Fruit fly (Drosophila melanogaster) whole organism, embryonic: ENCODE results near the gene CG4820.

Experiments used
- BEAF-32 ChIP-seq: fragments of 200-800 bp; sonication (Bioruptor generic); optimal IDR thresholded peaks from 3 replicates; lab custom pipeline; 2017; ENCODE audit warnings: missing biosample characterization, missing genetic modification characterization, mild to moderate bottlenecking, moderate library complexity, missing genetic modification reagents
- BtbVII ChIP-seq: fragments of 200-800 bp; sonication (Bioruptor generic); optimal IDR thresholded peaks from 3 replicates; lab custom pipeline; 2017; ENCODE audit warnings: missing biosample characterization, mild to moderate bottlenecking, missing genetic modification characterization
- CG10366 ChIP-seq: fragments of 200-800 bp; sonication (Bioruptor generic); IDR thresholded peaks from 2 replicates; pipeline ENCODE4 v1.3.6; 2022; ENCODE audit warnings: missing biosample characterization, missing genetic modification characterization
- CG10431 ChIP-seq: fragments of 200-800 bp; sonication (Bioruptor generic); optimal IDR thresholded peaks from 3 replicates; lab custom pipeline; 2018; ENCODE audit warnings: missing biosample characterization, mild to moderate bottlenecking, missing genetic modification characterization
- CG12155 ChIP-seq: fragments of 200-800 bp; sonication (Bioruptor generic); optimal IDR thresholded peaks from 3 replicates; lab custom pipeline; 2016; ENCODE audit warnings: missing biosample characterization, missing genetic modification characterization
- CG17612 ChIP-seq: fragments of 200-800 bp; sonication (Bioruptor generic); IDR thresholded peaks from 2 replicates; pipeline ENCODE4 v1.3.6; 2022; ENCODE audit warnings: missing biosample characterization, missing genetic modification characterization
- CG2116 ChIP-seq: fragments of 200-800 bp; sonication (Bioruptor generic); optimal IDR thresholded peaks from 3 replicates; lab custom pipeline; 2018; ENCODE audit warnings: missing biosample characterization, mild to moderate bottlenecking, missing genetic modification characterization
- CG30020 ChIP-seq: fragments of 200-800 bp; optimal IDR thresholded peaks from 2 replicates; lab custom pipeline; 2019; ENCODE audit warnings: missing biosample characterization, mild to moderate bottlenecking, missing genetic modification characterization, moderate library complexity
- CG30431 ChIP-seq: fragments of 200-800 bp; sonication (Bioruptor generic); optimal IDR thresholded peaks from 2 replicates; lab custom pipeline; 2017; ENCODE audit warnings: missing biosample characterization, missing genetic modification characterization
- CG31388 ChIP-seq: fragments of 200-800 bp; sonication (Bioruptor generic); optimal IDR thresholded peaks from 2 replicates; lab custom pipeline; 2016; ENCODE audit warnings: missing biosample characterization, missing genetic modification characterization
- CG4404 ChIP-seq: fragments of 200-800 bp; sonication (Bioruptor generic); IDR thresholded peaks from 2 replicates; pipeline ENCODE4 v1.3.6; 2022; ENCODE audit warnings: missing biosample characterization, missing genetic modification characterization
- CG6654 ChIP-seq: fragments of 200-800 bp; sonication (Bioruptor generic); optimal IDR thresholded peaks from 2 replicates; lab custom pipeline; 2017; ENCODE audit warnings: missing biosample characterization, mild to moderate bottlenecking, missing genetic modification characterization
- CG7372 ChIP-seq: fragments of 200-800 bp; sonication (Bioruptor generic); IDR thresholded peaks from 2 replicates; pipeline ENCODE4 v1.3.6; 2022; ENCODE audit warnings: missing biosample characterization, missing genetic modification characterization
- CG8290 ChIP-seq, 3 experiments: fragments of 200-800 bp; sonication (Bioruptor generic); optimal IDR thresholded peaks; 2 replicates each; lab custom pipeline; 2016 to 2019; ENCODE audit warnings: missing biosample characterization in 3 of 3, missing genetic modification characterization in 3 of 3, mild to moderate bottlenecking in 2 of 3, moderate library complexity in 1 of 3
- CG9215 ChIP-seq: fragments of 200-800 bp; sonication (Bioruptor generic); IDR thresholded peaks from 2 replicates; pipeline ENCODE4 v1.3.6; 2022; ENCODE audit warnings: missing biosample characterization, missing genetic modification characterization
- CG9727 ChIP-seq: fragments of 200-800 bp; sonication (Bioruptor generic); optimal IDR thresholded peaks from 3 replicates; lab custom pipeline; 2017; ENCODE audit warnings: missing biosample characterization, mild to moderate bottlenecking, missing genetic modification characterization
- CHES-1-like ChIP-seq: fragments of 200-800 bp; sonication (Bioruptor generic); optimal IDR thresholded peaks from 2 replicates; lab custom pipeline; 2016; ENCODE audit warnings: missing biosample characterization, missing genetic modification characterization
- Drgx ChIP-seq: fragments of 200-800 bp; sonication (Bioruptor generic); IDR thresholded peaks from 2 replicates; pipeline ENCODE4 v1.3.6; 2022; ENCODE audit warnings: missing biosample characterization, missing genetic modification characterization
- H15 ChIP-seq: fragments of 200-800 bp; sonication (Bioruptor generic); IDR thresholded peaks from 3 replicates; pipeline ENCODE4 v1.3.6; 2022; ENCODE audit warnings: missing biosample characterization, missing genetic modification characterization
- MESR4 ChIP-seq: fragments of 200-800 bp; sonication (Bioruptor generic); optimal IDR thresholded peaks from 2 replicates; lab custom pipeline; 2018; ENCODE audit warnings: missing biosample characterization, mild to moderate bottlenecking, missing genetic modification characterization, moderate library complexity
- Med ChIP-seq: fragments of 200-800 bp; sonication (Bioruptor generic); peaks from one replicate; lab custom pipeline; 2016; ENCODE audit warnings: missing biosample characterization, missing genetic modification characterization, mild to moderate bottlenecking, inconsistent platforms, moderate library complexity
- Ravus ChIP-seq: fragments of 200-800 bp; sonication (Bioruptor generic); IDR thresholded peaks from 2 replicates; pipeline ENCODE4 v1.3.6; 2022; ENCODE audit warnings: missing biosample characterization, missing genetic modification characterization
- Spps ChIP-seq: fragments of 200-800 bp; sonication (Bioruptor generic); optimal IDR thresholded peaks from 2 replicates; lab custom pipeline; 2018; ENCODE audit warnings: missing biosample characterization, mild to moderate bottlenecking, missing genetic modification characterization
- Xbp1 ChIP-seq: fragments of 200-800 bp; sonication (Bioruptor generic); optimal IDR thresholded peaks from 3 replicates; lab custom pipeline; 2016; ENCODE audit warnings: missing biosample characterization, mild to moderate bottlenecking, missing genetic modification characterization
- ab ChIP-seq: fragments of 200-800 bp; sonication (Bioruptor generic); optimal IDR thresholded peaks from 2 replicates; lab custom pipeline; 2016; ENCODE audit warnings: missing biosample characterization, missing genetic modification characterization
- ara ChIP-seq: fragments of 200-800 bp; sonication (Bioruptor generic); IDR thresholded peaks from 2 replicates; pipeline ENCODE4 v1.3.6; 2022; ENCODE audit warnings: missing biosample characterization, missing genetic modification characterization
- ash1 ChIP-seq: fragments of 200-800 bp; sonication (Bioruptor generic); optimal IDR thresholded peaks from 2 replicates; lab custom pipeline; 2018; ENCODE audit warnings: missing biosample characterization, mild to moderate bottlenecking, missing genetic modification characterization
- az2 ChIP-seq: fragments of 200-800 bp; sonication (Bioruptor generic); optimal IDR thresholded peaks from 3 replicates; lab custom pipeline; 2016; ENCODE audit warnings: missing biosample characterization, missing genetic modification characterization
- bsh ChIP-seq, 2 experiments: fragments of 200-800 bp; sonication (Bioruptor generic); optimal IDR thresholded peaks; 2 replicates each; lab custom pipeline; 2017 to 2018; ENCODE audit warnings: mild to moderate bottlenecking in 2 of 2, missing biosample characterization in 2 of 2, missing genetic modification characterization in 2 of 2, moderate library complexity in 1 of 2
- dan ChIP-seq: fragments of 200-800 bp; sonication (Bioruptor generic); IDR thresholded peaks from 2 replicates; pipeline ENCODE4 v1.3.6; 2022; ENCODE audit warnings: missing biosample characterization, missing genetic modification characterization
- danr ChIP-seq: fragments of 200-800 bp; sonication (Bioruptor generic); IDR thresholded peaks from 2 replicates; pipeline ENCODE4 v1.3.6; 2022; ENCODE audit warnings: missing biosample characterization, missing genetic modification characterization
- dm ChIP-seq: fragments of 200-800 bp; sonication (Bioruptor generic); optimal IDR thresholded peaks from 3 replicates; lab custom pipeline; 2016; ENCODE audit warnings: missing biosample characterization, missing genetic modification characterization
- dpn ChIP-seq, 2 experiments: fragments of 200-800 bp; sonication (Bioruptor generic); optimal IDR thresholded peaks; 3 replicates each; lab custom pipeline; 2016; ENCODE audit warnings: missing biosample characterization in 2 of 2, missing genetic modification characterization in 2 of 2
- exex ChIP-seq: fragments of 200-800 bp; sonication (Bioruptor generic); optimal IDR thresholded peaks from 4 replicates; lab custom pipeline; 2018; ENCODE audit warnings: missing biosample characterization, mild to moderate bottlenecking, missing genetic modification characterization, moderate library complexity
- fd64A ChIP-seq: fragments of 200-800 bp; sonication (Bioruptor generic); optimal IDR thresholded peaks from 3 replicates; lab custom pipeline; 2018; ENCODE audit warnings: missing biosample characterization, mild to moderate bottlenecking, missing genetic modification characterization
- fru ChIP-seq: fragments of >200 bp; optimal IDR thresholded peaks from 2 replicates; lab custom pipeline; 2017
- insv ChIP-seq, 2 experiments: fragments of 200-800 bp; sonication (Bioruptor generic); optimal IDR thresholded peaks; 3 replicates each; lab custom pipeline; 2016 to 2018; ENCODE audit warnings: missing biosample characterization in 2 of 2, missing genetic modification characterization in 2 of 2
- kah ChIP-seq: fragments of 200-800 bp; sonication (Bioruptor generic); optimal IDR thresholded peaks from 2 replicates; lab custom pipeline; 2018; ENCODE audit warnings: missing biosample characterization, mild to moderate bottlenecking, missing genetic modification characterization
- lbe ChIP-seq: fragments of 200-800 bp; sonication (Bioruptor generic); optimal IDR thresholded peaks from 2 replicates; lab custom pipeline; 2016; ENCODE audit warnings: missing biosample characterization, mild to moderate bottlenecking, missing genetic modification characterization
- mam ChIP-seq: fragments of 200-800 bp; sonication (Bioruptor generic); optimal IDR thresholded peaks from 3 replicates; lab custom pipeline; 2016; ENCODE audit warnings: missing biosample characterization, missing genetic modification characterization
- nerfin-2 ChIP-seq: fragments of 200-800 bp; sonication (Bioruptor generic); IDR thresholded peaks from 2 replicates; pipeline ENCODE4 v1.3.6; 2022; ENCODE audit warnings: missing biosample characterization, missing genetic modification characterization; ENCODE audit not compliant: partially characterized antibody
- nom ChIP-seq: fragments of 200-800 bp; sonication (Bioruptor generic); optimal IDR thresholded peaks from 2 replicates; lab custom pipeline; 2017; ENCODE audit warnings: missing biosample characterization, missing genetic modification characterization, mild to moderate bottlenecking, moderate library complexity, missing genetic modification reagents
- org-1 ChIP-seq: fragments of 200-800 bp; sonication (Bioruptor generic); optimal IDR thresholded peaks from 2 replicates; lab custom pipeline; 2017; ENCODE audit warnings: missing biosample characterization, missing genetic modification characterization
- pb ChIP-seq: fragments of 200-800 bp; sonication (Bioruptor generic); optimal IDR thresholded peaks from 3 replicates; lab custom pipeline; 2016; ENCODE audit warnings: missing biosample characterization, missing genetic modification characterization
- pita ChIP-seq: fragments of 200-800 bp; sonication (Bioruptor generic); optimal IDR thresholded peaks from 2 replicates; lab custom pipeline; 2017; ENCODE audit warnings: missing biosample characterization, mild to moderate bottlenecking, missing genetic modification characterization
- pnt ChIP-seq: fragments of 200-800 bp; sonication (Bioruptor generic); optimal IDR thresholded peaks from 3 replicates; lab custom pipeline; 2016; ENCODE audit warnings: missing biosample characterization, missing genetic modification characterization
- ssp ChIP-seq: fragments of 200-800 bp; sonication (Bioruptor generic); IDR thresholded peaks from 2 replicates; pipeline ENCODE4 v1.3.6; 2022; ENCODE audit warnings: missing biosample characterization, missing genetic modification characterization
- stwl ChIP-seq: fragments of 200-800 bp; sonication (Bioruptor generic); optimal IDR thresholded peaks from 3 replicates; lab custom pipeline; 2018; ENCODE audit warnings: missing biosample characterization, mild to moderate bottlenecking, missing genetic modification characterization, moderate library complexity
- tll ChIP-seq, 2 experiments: fragments of 200-800 bp in 1 of 2; fragments of >200 bp in 1 of 2; sonication (Bioruptor generic) in 1 of 2; optimal IDR thresholded peaks; 2 replicates each; lab custom pipeline; 2017 to 2019; ENCODE audit warnings: missing biosample characterization in 2 of 2, missing genetic modification characterization in 2 of 2, mild to moderate bottlenecking in 1 of 2, moderate library complexity in 1 of 2
- yki ChIP-seq: fragments of >200 bp; optimal IDR thresholded peaks from 3 replicates; lab custom pipeline; 2018
- zfh1 ChIP-seq: fragments of 200-800 bp; sonication (Bioruptor generic); IDR thresholded peaks from 3 replicates; pipeline ENCODE4 v1.3.6; 2022; ENCODE audit warnings: missing biosample characterization, missing genetic modification characterization

CG4820 gene

dm6 chr3R:11216156-11216630 lies at the start of gene CG4820, which contains the start of gene RpS25 (continued):
- TF ChIP-seq ara (GFP tag; lab: Robert Waterston, UW): peak; percentile 75
- no peak for TF ChIP-seq ab (GFP tag; lab: Kevin White, UChicago)
- TF ChIP-seq mam: peak; percentile 76
- TF ChIP-seq BtbVII (GFP tag; lab: Kevin White, UChicago): peak; percentile 92
- TF ChIP-seq nom (GFP tag; lab: Kevin White, UChicago): peak; percentile 90
- peak; percentile 60 for TF ChIP-seq Drgx (GFP tag; lab: Robert Waterston, UW)
- TF ChIP-seq fd64A (GFP tag; lab: Kevin White, UChicago): peak; percentile 94
- peak; percentile 71 for TF ChIP-seq CG6654 (GFP tag; lab: Kevin White, UChicago)
- TF ChIP-seq lbe: peak; percentile 82
- peak; percentile 82 for TF ChIP-seq CG7372 (GFP tag; lab: Robert Waterston, UW)
- TF ChIP-seq insv (GFP tag; optimal IDR thresholded peaks at IDR 0.05; lab: Kevin White, UChicago): peak in 1 of 2 experiments; percentile 84
- peak; percentile 62 for TF ChIP-seq CG31388 (GFP tag; lab: Kevin White, UChicago)
- TF ChIP-seq Spps (tag; lab: Kevin White, UChicago): peak; percentile 78
- TF ChIP-seq dm (GFP tag; lab: Kevin White, UChicago): peak; percentile 97
- peak; percentile 81; the same call in 2 of the 3 replicates for TF ChIP-seq H15
- TF ChIP-seq az2 (GFP tag; lab: Kevin White, UChicago): peak; percentile 70
- peak; percentile 87 for TF ChIP-seq zfh1
- TF ChIP-seq fru (lab: Kevin White, UChicago): no peak
- TF ChIP-seq ssp (GFP tag; lab: Robert Waterston, UW): peak; percentile 72
- TF ChIP-seq ash1 (GFP tag; lab: Kevin White, UChicago): peak; percentile 93
- peak; percentile 36 to 81 for TF ChIP-seq bsh (GFP tag; optimal IDR thresholded peaks at IDR 0.05; lab: Kevin White, UChicago)
- TF ChIP-seq CG12155: peak; percentile 68
- TF ChIP-seq nerfin-2 (GFP tag; lab: Robert Waterston, UW): peak; percentile 72
- TF ChIP-seq pb (GFP tag; lab: Kevin White, UChicago): peak; percentile 93
- TF ChIP-seq CG30020 (tag; lab: Kevin White, UChicago): peak; percentile 84
- peak; percentile 94 for TF ChIP-seq CHES-1-like (GFP tag; lab: Kevin White, UChicago)
- peak; percentile 40 to 90 for TF ChIP-seq tll (GFP tag; optimal IDR thresholded peaks at IDR 0.05; lab: Kevin White, UChicago)
- TF ChIP-seq pnt (GFP tag; lab: Kevin White, UChicago): peak; percentile 28
- TF ChIP-seq CG9215 (GFP tag; lab: Robert Waterston, UW): peak; percentile 65
- peak; percentile 15 for TF ChIP-seq Ravus (GFP tag; lab: Robert Waterston, UW)
- TF ChIP-seq CG30431 (GFP tag; lab: Kevin White, UChicago): peak; percentile 83
- peak; percentile 69 for TF ChIP-seq exex (tag; lab: Kevin White, UChicago)
- peak; percentile 96 for TF ChIP-seq BEAF-32 (GFP tag; lab: Kevin White, UChicago)
- TF ChIP-seq org-1 (GFP tag; lab: Kevin White, UChicago): peak; percentile 93
- peak; percentile 95 for TF ChIP-seq CG2116 (GFP tag; lab: Kevin White, UChicago)
- no peak for TF ChIP-seq pita (GFP tag; lab: Kevin White, UChicago)
- peak; percentile 85 for TF ChIP-seq kah
- no peak for TF ChIP-seq yki (lab: Kevin White, UChicago)
- TF ChIP-seq CG10366 (GFP tag; lab: Robert Waterston, UW): peak; percentile 76
- TF ChIP-seq CG9727 (GFP tag; lab: Kevin White, UChicago): peak; percentile 95
- TF ChIP-seq CG10431 (GFP tag; lab: Kevin White, UChicago): peak; percentile 87
- peak; percentile 58; the same call in 1 of the 2 replicates for TF ChIP-seq danr (GFP tag; lab: Robert Waterston, UW)
- peak; percentile 100 for TF ChIP-seq MESR4
- TF ChIP-seq stwl (tag; lab: Kevin White, UChicago): peak; percentile 88
- TF ChIP-seq CG8290 (GFP tag; optimal IDR thresholded peaks at IDR 0.05; lab: Kevin White, UChicago): peak; percentile 89
- peak; percentile 89 to 97 for TF ChIP-seq CG8290 (tag; optimal IDR thresholded peaks at IDR 0.05; lab: Kevin White, UChicago)
- peak; percentile 35; the same call in 1 of the 2 replicates for TF ChIP-seq CG4404 (GFP tag; lab: Robert Waterston, UW)
- peak; percentile 99 for TF ChIP-seq Med (GFP tag; lab: Kevin White, UChicago)
- TF ChIP-seq Xbp1 (GFP tag; lab: Kevin White, UChicago): peak; percentile 89
- TF ChIP-seq CG17612: peak; percentile 74
- no peak for TF ChIP-seq dan (GFP tag; lab: Robert Waterston, UW)
- peak; percentile 80 to 94 for TF ChIP-seq dpn (GFP tag; optimal IDR thresholded peaks at IDR 0.05; lab: Kevin White, UChicago)
